Worm (Caenorhabditis elegans) whole organism, young adult: ENCODE measurements around the gene ZK455.5.

Experiments
- Y53F4B.3 ChIP-seq: fragments of 200-800 bp; sonication (Bioruptor generic); IDR thresholded peaks from 2 replicates; pipeline ENCODE4 v1.3.6; 2022; ENCODE audit warnings: missing genetic modification reagents, missing genetic modification characterization, missing compliant biosample characterization
- Y53G8AR.9 ChIP-seq: fragments of 200-800 bp; sonication (Bioruptor generic); conservative IDR thresholded peaks from 2 replicates; pipeline ENCODE4 v1.3.6; 2022; ENCODE audit warnings: missing genetic modification reagents, missing genetic modification characterization, missing compliant biosample characterization
- lin-40 ChIP-seq: sonication (generic microtip); optimal IDR thresholded peaks from 2 replicates; lab custom pipeline; 2016; ENCODE audit warnings: missing genetic modification characterization, mild to moderate bottlenecking, missing compliant biosample characterization, missing genotype, missing genetic modification reagents
- lsy-27 ChIP-seq: sonication (generic microtip); optimal IDR thresholded peaks from 2 replicates; lab custom pipeline; 2017; ENCODE audit warnings: missing genetic modification characterization, mild to moderate bottlenecking, missing compliant biosample characterization, antibody characterized with exemption, missing genotype, borderline replicate concordance; ENCODE audit not compliant: insufficient read depth
- madf-3 ChIP-seq: fragments of 200-800 bp; sonication (Bioruptor generic); IDR thresholded peaks from 2 replicates; pipeline ENCODE4 v1.3.6; 2022; ENCODE audit warnings: missing genetic modification reagents, missing genetic modification characterization, missing compliant biosample characterization

ZK455.5 gene

DNA sequence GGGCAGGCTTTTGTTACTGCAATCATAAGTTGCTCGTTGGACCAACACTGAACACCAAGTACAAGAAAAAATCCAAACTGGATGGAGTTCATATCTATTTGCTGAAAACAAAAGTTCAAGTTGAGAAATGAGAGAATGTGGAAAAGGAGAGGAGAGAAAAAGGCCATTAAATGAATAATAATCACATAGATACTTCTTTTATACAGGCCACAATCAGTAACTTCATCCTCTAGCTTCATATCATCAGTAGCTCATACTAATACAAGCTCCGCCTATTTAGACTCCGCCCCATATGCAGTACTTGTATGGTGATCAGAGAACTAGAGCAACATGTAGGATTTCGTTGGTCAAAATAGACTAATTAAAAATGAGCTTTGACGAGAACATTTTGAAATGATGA lies 47.5 kb downstream of the ZK455.5 start, which contains the start of gene F38B2.2:
F38B2.2 (minus strand) TSS at position 101 of the 400 bp plus-strand sequence.
- no peak for TF ChIP-seq Y53G8AR.9 (GFP tag; lab: Robert Waterston, UW)
- no peak for TF ChIP-seq madf-3 (GFP tag; lab: Robert Waterston, UW)
- TF ChIP-seq lsy-27 (tag; lab: Kevin White, UChicago), result no peak
- no peak for TF ChIP-seq lin-40
- no peak for TF ChIP-seq Y53F4B.3 (GFP tag; lab: Robert Waterston, UW)
